Worm (Caenorhabditis elegans): ENCODE data around the gene C28H8.3.

The C28H8.3 gene

DNA sequence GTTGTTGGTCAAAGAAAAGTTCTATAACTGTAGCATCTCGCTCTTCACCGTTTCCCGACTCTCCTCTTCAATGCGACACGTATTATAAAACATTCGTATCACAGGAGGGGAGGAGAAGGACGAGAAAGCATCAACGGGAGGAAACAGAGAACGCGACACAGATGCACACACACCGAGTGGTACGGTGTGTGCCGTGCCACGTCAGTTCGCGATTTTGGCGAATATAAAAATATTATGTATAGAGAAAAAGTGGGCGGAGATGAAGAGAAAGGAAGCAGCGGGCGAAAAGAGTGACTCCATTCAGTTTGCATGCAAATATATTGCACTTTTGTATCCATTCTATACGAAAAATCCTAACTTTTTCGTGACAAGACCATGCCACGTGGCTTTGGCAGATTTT lies 6.2 kb downstream of the C28H8.3 start (continued):
- TF ChIP-seq tag-97 (GFP tag; IDR thresholded peaks at IDR 0.05) (no peak), nhr-11 (tag; optimal IDR thresholded peaks at IDR 0.05) (no peak), fkh-10 (GFP tag; optimal IDR thresholded peaks at IDR 0.05) (no peak), lin-29 (GFP tag; IDR thresholded peaks at IDR 0.05) (no peak), unc-39 (tag; optimal IDR thresholded peaks at IDR 0.05) (no peak), rbr-2 (tag; optimal IDR thresholded peaks at IDR 0.05) (no peak), nhr-28 (tag; optimal IDR thresholded peaks at IDR 0.05) (peak; percentile 42), mes-2 (tag; optimal IDR thresholded peaks at IDR 0.05; ENCODE audit: poor library complexity, severe bottlenecking) (peak; percentile 47), mdt-29 (GFP tag; IDR thresholded peaks at IDR 0.05) (no peak), zip-2 (tag; optimal IDR thresholded peaks at IDR 0.05) (no peak), lin-15B (tag; optimal IDR thresholded peaks at IDR 0.05) (no peak), daf-12 (tag; optimal IDR thresholded peaks at IDR 0.05) (no peak), nhr-10 (tag; optimal IDR thresholded peaks at IDR 0.05) (no peak), hif-1 (tag; optimal IDR thresholded peaks at IDR 0.05) (no peak), nhr-237 (tag; optimal IDR thresholded peaks at IDR 0.05) (no peak), ceh-20 (GFP tag; IDR thresholded peaks at IDR 0.05) (no peak), nhr-76 (tag; optimal IDR thresholded peaks at IDR 0.05) (no peak), R02D3.7 (tag; optimal IDR thresholded peaks at IDR 0.05) (no peak), skn-1 (tag; optimal IDR thresholded peaks at IDR 0.05) (no peak), set-16 (GFP tag; IDR thresholded peaks at IDR 0.05) (no peak), F44E2.7 (GFP tag; IDR thresholded peaks at IDR 0.05) (no peak), ama-1 (optimal IDR thresholded peaks at IDR 0.05) (peak; percentile 38), lin-38 (GFP tag; IDR thresholded peaks at IDR 0.05) (peak; percentile 18; the same call in 1 of the 2 replicates), T20F7.1 (GFP tag; optimal IDR thresholded peaks at IDR 0.05) (no peak), unc-62 (GFP tag; optimal IDR thresholded peaks at IDR 0.05 in 1 of 2) (peak in 1 of 2 experiments; percentile 62), unc-62 (tag; optimal IDR thresholded peaks at IDR 0.05) (no peak), nhr-25 (tag; optimal IDR thresholded peaks at IDR 0.05; ENCODE audit: borderline replicate concordance, insufficient read depth) (no peak), lsy-2 (tag; optimal IDR thresholded peaks at IDR 0.05) (peak in 1 of 2 experiments; percentile 9), sdz-12 (GFP tag; optimal IDR thresholded peaks at IDR 0.05) (no peak), spr-3 (GFP tag; optimal IDR thresholded peaks at IDR 0.05) (no peak), Y105C5A.15 (GFP tag; IDR thresholded peaks at IDR 0.05) (no peak), aly-2 (tag; optimal IDR thresholded peaks at IDR 0.05) (no peak), php-3 (GFP tag; IDR thresholded peaks at IDR 0.05) (0 out of 2 replicates have a peak, but pooled peaks have one; percentile 20), hlh-30 (tag; optimal IDR thresholded peaks at IDR 0.05; ENCODE audit: insufficient read depth) (peak; percentile 29), daf-19 (GFP tag; conservative IDR thresholded peaks at IDR 0.05) (no peak)

DNA sequence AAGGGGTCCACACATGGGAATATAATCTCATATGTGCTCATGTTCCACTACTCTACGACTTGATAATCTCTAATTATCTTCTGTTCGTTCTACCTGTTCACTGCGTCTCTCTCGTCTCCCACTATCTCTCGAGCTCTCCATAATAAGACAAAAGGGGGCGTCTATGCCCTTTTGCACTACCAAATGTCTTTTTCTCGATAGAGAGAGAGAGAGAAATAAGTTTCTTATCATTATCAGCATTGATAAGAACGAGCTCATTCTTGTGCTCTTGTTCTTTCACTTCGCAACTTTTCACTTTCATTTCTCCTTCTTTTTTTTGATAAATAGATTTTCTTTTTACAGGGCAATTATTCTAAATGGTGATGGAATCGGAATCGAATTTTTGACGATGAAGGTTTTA lies 7.4 kb downstream of the C28H8.3 start:
- no peak for TF ChIP-seq aly-2 (tag; optimal IDR thresholded peaks at IDR 0.05)
- no peak for TF ChIP-seq ceh-44 (GFP tag; IDR thresholded peaks at IDR 0.05)
- no peak for TF ChIP-seq spr-1 (tag; optimal IDR thresholded peaks at IDR 0.05)
- TF ChIP-seq sdz-12 (GFP tag; optimal IDR thresholded peaks at IDR 0.05): no peak
- TF ChIP-seq tra-1 (GFP tag; IDR thresholded peaks at IDR 0.05): 0 out of 2 replicates have a peak, but pooled peaks have one; percentile 10
- TF ChIP-seq nhr-6 (tag; optimal IDR thresholded peaks at IDR 0.05): peak; percentile 33
- peak; percentile 18 for TF ChIP-seq mep-1 (tag; optimal IDR thresholded peaks at IDR 0.05)
- no peak for TF ChIP-seq Y5F2A.4 (GFP tag; optimal IDR thresholded peaks at IDR 0.05)
- peak; percentile 44 for TF ChIP-seq nhr-77 (tag; optimal IDR thresholded peaks at IDR 0.05)
- no peak for TF ChIP-seq aha-1 (tag)
- TF ChIP-seq cey-2 (tag; optimal IDR thresholded peaks at IDR 0.05; ENCODE audit: borderline replicate concordance, insufficient read depth): no peak
- TF ChIP-seq fos-1 (tag; optimal IDR thresholded peaks at IDR 0.05): no peak
- TF ChIP-seq hlh-11 (tag; optimal IDR thresholded peaks at IDR 0.05): peak; percentile 59
- no peak for TF ChIP-seq daf-16 (GFP tag; optimal IDR thresholded peaks at IDR 0.05)
- peak; percentile 57 for TF ChIP-seq daf-16 (tag; optimal IDR thresholded peaks at IDR 0.05)
- TF ChIP-seq ces-1 (GFP tag; optimal IDR thresholded peaks at IDR 0.05): no peak
- peak; percentile 67 for TF ChIP-seq dve-1 (tag; optimal IDR thresholded peaks at IDR 0.05; ENCODE audit: insufficient read depth)
- no peak for TF ChIP-seq zfp-3 (GFP tag; conservative IDR thresholded peaks at IDR 0.05)
- peak; percentile 33 for TF ChIP-seq ztf-7 (tag; optimal IDR thresholded peaks at IDR 0.05)
- TF ChIP-seq dmd-6 (GFP tag; IDR thresholded peaks at IDR 0.05): peak; percentile 64
- TF ChIP-seq arid-1 (GFP tag; conservative IDR thresholded peaks at IDR 0.05): no peak
- no peak for TF ChIP-seq mdt-29 (GFP tag; IDR thresholded peaks at IDR 0.05)

All from whole organism, L4 larva.